Worm (Caenorhabditis elegans) whole organism, L1 larva: ENCODE results near the gene F45G2.8.
A peak's percentile ranks its signal among the peaks of the same experiment; 100 is the strongest.
"Not testable (repeated sequence)": the region's sequence is repeated elsewhere in the genome, so short reads cannot be mapped to it uniquely, and the experiment has no call there.

ENCODE experiments used
- aha-1 ChIP-seq: fragments of 150-350 bp; optimal IDR thresholded peaks from 2 replicates; lab custom pipeline; 2014; ENCODE audit warnings: missing biosample characterization, missing genetic modification characterization
- ama-1 ChIP-seq: fragments of 150-350 bp; optimal IDR thresholded peaks from 2 replicates; lab custom pipeline; 2014
- blmp-1 ChIP-seq: fragments of 150-350 bp; optimal IDR thresholded peaks from 2 replicates; lab custom pipeline; 2014; ENCODE audit warnings: missing biosample characterization, missing genetic modification characterization
- ceh-63 ChIP-seq: fragments of 200-800 bp; sonication (Bioruptor generic); optimal IDR thresholded peaks from 2 replicates; lab custom pipeline; 2018; ENCODE audit warnings: mild to moderate bottlenecking, missing genetic modification characterization, missing compliant biosample characterization
- ceh-90 ChIP-seq: sonication (generic microtip); optimal IDR thresholded peaks from 2 replicates; lab custom pipeline; 2016; ENCODE audit warnings: missing genetic modification characterization, missing compliant biosample characterization
- ces-1 ChIP-seq: fragments of 150-350 bp; optimal IDR thresholded peaks from 2 replicates; lab custom pipeline; 2014; ENCODE audit warnings: missing biosample characterization, missing genetic modification reagents, missing genetic modification characterization
- efl-1 ChIP-seq, 4 experiments: fragments of 150-350 bp; optimal IDR thresholded peaks in 3 of 4; peaks in 1 of 4; 1 replicate in 1 of 4; 2 replicates in 3 of 4; lab custom pipeline; 2014; ENCODE audit warnings: missing biosample characterization in 2 of 4, missing genetic modification characterization in 2 of 4, missing genetic modification reagents in 2 of 4
- egl-13 ChIP-seq: sonication (generic microtip); optimal IDR thresholded peaks from 2 replicates; lab custom pipeline; 2016; ENCODE audit warnings: missing genotype, missing genetic modification reagents, missing genetic modification characterization, missing compliant biosample characterization
- elt-3 ChIP-seq, 6 experiments: fragments of 150-350 bp in 1 of 6; sonication (generic microtip); optimal IDR thresholded peaks; 2 replicates each; lab custom pipeline; 2017 to 2018; ENCODE audit warnings: missing biosample characterization in 6 of 6, missing genetic modification characterization in 6 of 6, inconsistent platforms in 1 of 6
- fkh-10 ChIP-seq: sonication (generic microtip); optimal IDR thresholded peaks from 2 replicates; lab custom pipeline; 2017; ENCODE audit warnings: missing biosample characterization, missing genetic modification reagents, missing genetic modification characterization
- fkh-4 ChIP-seq: sonication (generic microtip); optimal IDR thresholded peaks from 2 replicates; lab custom pipeline; 2016; ENCODE audit warnings: missing compliant biosample characterization, missing genetic modification characterization, borderline replicate concordance
- fos-1 ChIP-seq: fragments of 150-350 bp; optimal IDR thresholded peaks from 2 replicates; lab custom pipeline; 2014; ENCODE audit warnings: missing biosample characterization, missing genetic modification characterization
- grh-1 ChIP-seq: fragments of 200-800 bp; sonication (Bioruptor generic); IDR thresholded peaks from 2 replicates; pipeline ENCODE4 v1.3.6; 2022; ENCODE audit warnings: missing genetic modification reagents, missing genetic modification characterization, missing compliant biosample characterization
- hlh-4 ChIP-seq: sonication (generic microtip); optimal IDR thresholded peaks from 2 replicates; lab custom pipeline; 2016; ENCODE audit warnings: mild to moderate bottlenecking, missing genetic modification characterization, missing compliant biosample characterization
- hpl-2 ChIP-seq: fragments of 150-350 bp; optimal IDR thresholded peaks from 2 replicates; lab custom pipeline; 2014; ENCODE audit warnings: missing biosample characterization, missing genetic modification reagents, missing genetic modification characterization
- irx-1 ChIP-seq: sonication (generic microtip); optimal IDR thresholded peaks from 2 replicates; lab custom pipeline; 2016; ENCODE audit warnings: missing genetic modification characterization, missing compliant biosample characterization
- lin-13 ChIP-seq: fragments of 150-350 bp; optimal IDR thresholded peaks from 2 replicates; lab custom pipeline; 2014; ENCODE audit warnings: missing biosample characterization, missing genetic modification reagents, missing genetic modification characterization
- lin-15B ChIP-seq: fragments of 150-350 bp; sonication (generic microtip); optimal IDR thresholded peaks from 3 replicates; lab custom pipeline; 2014; ENCODE audit warnings: missing biosample characterization, missing genetic modification characterization
- lin-39 ChIP-seq: fragments of 150-350 bp; optimal IDR thresholded peaks from 2 replicates; lab custom pipeline; 2014; ENCODE audit warnings: missing biosample characterization, missing genetic modification reagents, missing genetic modification characterization
- lir-3 ChIP-seq: sonication (generic microtip); optimal IDR thresholded peaks from 2 replicates; lab custom pipeline; 2016; ENCODE audit warnings: mild to moderate bottlenecking, missing genetic modification characterization, moderate library complexity, missing compliant biosample characterization; ENCODE audit not compliant: poor library complexity
- lsy-2 ChIP-seq, 2 experiments: fragments of 150-350 bp; optimal IDR thresholded peaks; 2 replicates each; lab custom pipeline; 2014; ENCODE audit warnings: missing biosample characterization in 2 of 2, missing genetic modification characterization in 2 of 2
- mep-1 ChIP-seq: fragments of 150-350 bp; optimal IDR thresholded peaks from 2 replicates; lab custom pipeline; 2014; ENCODE audit warnings: missing biosample characterization, missing genetic modification characterization
- nhr-12 ChIP-seq: sonication (generic microtip); optimal IDR thresholded peaks from 2 replicates; lab custom pipeline; 2017; ENCODE audit warnings: missing biosample characterization, missing genetic modification characterization
- nhr-237 ChIP-seq: fragments of 150-350 bp; optimal IDR thresholded peaks from 2 replicates; lab custom pipeline; 2014; ENCODE audit warnings: missing biosample characterization, missing genetic modification characterization
- nhr-28 ChIP-seq: fragments of 150-350 bp; optimal IDR thresholded peaks from 2 replicates; lab custom pipeline; 2014; ENCODE audit warnings: missing biosample characterization, missing genetic modification characterization
- nhr-47 ChIP-seq: sonication (generic microtip); optimal IDR thresholded peaks from 2 replicates; lab custom pipeline; 2016; ENCODE audit warnings: mild to moderate bottlenecking, missing genetic modification characterization, moderate library complexity, missing compliant biosample characterization
- nhr-71 ChIP-seq: sonication (generic microtip); optimal IDR thresholded peaks from 2 replicates; lab custom pipeline; 2016; ENCODE audit warnings: mild to moderate bottlenecking, missing genetic modification characterization, moderate library complexity, missing compliant biosample characterization
- nhr-77 ChIP-seq: fragments of 150-350 bp; optimal IDR thresholded peaks from 2 replicates; lab custom pipeline; 2014; ENCODE audit warnings: missing biosample characterization, missing genetic modification characterization
- nhr-85 ChIP-seq: sonication (generic microtip); peaks from one replicate; lab custom pipeline; 2016; ENCODE audit warnings: missing genetic modification characterization, inconsistent platforms, missing compliant biosample characterization
- nhr-90 ChIP-seq: sonication (generic microtip); optimal IDR thresholded peaks from 2 replicates; lab custom pipeline; 2016; ENCODE audit warnings: mild to moderate bottlenecking, missing genetic modification characterization, missing compliant biosample characterization; ENCODE audit not compliant: poor library complexity
- rnt-1 ChIP-seq: sonication (generic microtip); optimal IDR thresholded peaks from 2 replicates; lab custom pipeline; 2016; ENCODE audit warnings: mild to moderate bottlenecking, missing genetic modification characterization, moderate library complexity, missing compliant biosample characterization
- snu-23 ChIP-seq: sonication (generic microtip); optimal IDR thresholded peaks from 2 replicates; lab custom pipeline; 2016; ENCODE audit warnings: missing genetic modification characterization, missing compliant biosample characterization
- unc-130 ChIP-seq: fragments of 150-350 bp; optimal IDR thresholded peaks from 2 replicates; lab custom pipeline; 2017; ENCODE audit warnings: missing biosample characterization, missing genetic modification characterization, inconsistent platforms
- unc-30 ChIP-seq: sonication (generic microtip); optimal IDR thresholded peaks from 2 replicates; lab custom pipeline; 2017; ENCODE audit warnings: missing biosample characterization, missing genetic modification characterization
- unc-62 ChIP-seq: fragments of 150-350 bp; optimal IDR thresholded peaks from 2 replicates; lab custom pipeline; 2014; ENCODE audit warnings: missing biosample characterization, missing genetic modification reagents, missing genetic modification characterization
- ztf-4 ChIP-seq: fragments of 150-350 bp; optimal IDR thresholded peaks from 2 replicates; lab custom pipeline; 2014; ENCODE audit warnings: missing biosample characterization, missing genetic modification characterization

Gene F45G2.8

ce11 chrIII:13404418-13404817, 31.1 kb downstream of the F45G2.8 start, which contains the start of gene ttr-52:
ttr-52 (plus strand) TSS chrIII:13404718.
- TF ChIP-seq nhr-90: no peak
- TF ChIP-seq fos-1 (tag; lab: Kevin White, UChicago): no peak
- no peak for TF ChIP-seq lin-15B
- TF ChIP-seq lin-13 (GFP tag; lab: Kevin White, UChicago): no peak

ce11 chrIII:13402934-13403333, 32.5 kb downstream of the F45G2.8 start, which contains the start of gene mig-18:
mig-18 (plus strand) TSS chrIII:13403234.
- TF ChIP-seq fkh-10 (GFP tag; lab: Kevin White, UChicago) (no peak), elt-3 (tag; optimal IDR thresholded peaks at IDR 0.05; lab: Kevin White, UChicago) (no peak), nhr-47 (tag; lab: Kevin White, UChicago) (no peak), ceh-90 (tag; lab: Kevin White, UChicago) (no peak), unc-130 (no peak), hlh-4 (tag; lab: Kevin White, UChicago) (no peak), nhr-28 (no peak), ztf-4 (tag; lab: Kevin White, UChicago) (no peak)

- not testable (repeated sequence) for TF ChIP-seq nhr-85 (tag; lab: Kevin White, UChicago); egl-13; lir-3 (tag; lab: Kevin White, UChicago)
Observed at ce11 chrIII:13401673-13402258, 33.7 kb downstream of the F45G2.8 start, which contains the start of the genes srlf-9 and srlf-10. srlf-9 (minus strand) TSS chrIII:13401773. srlf-10 (plus strand) TSS chrIII:13402208.

ce11 chrIII:13395262-13395661, 40.2 kb downstream of the F45G2.8 start, which contains the start of gene F11F1.1:
F11F1.1 (plus strand) TSS chrIII:13395562.
- TF ChIP-seq ceh-63 (GFP tag; lab: Kevin White, UChicago) (no peak), elt-3 (tag; optimal IDR thresholded peaks at IDR 0.05; lab: Kevin White, UChicago) (peak in 1 of 6 experiments; percentile 34), blmp-1 (tag; lab: Kevin White, UChicago) (peak; percentile 17)
- TF ChIP-seq, all 84 proteins: peak for 2

ce11 chrIII:13393647-13394046, 41.8 kb downstream of the F45G2.8 start, which contains the start of gene qdpr-1:
qdpr-1 (plus strand) TSS chrIII:13393910.
- TF ChIP-seq hpl-2 (GFP tag; lab: Kevin White, UChicago) (no peak), unc-30 (no peak), fos-1 (tag; lab: Kevin White, UChicago) (no peak), elt-3 (tag; optimal IDR thresholded peaks at IDR 0.05; lab: Kevin White, UChicago) (peak in 4 of 6 experiments; percentile 43 to 80 (median 54)), efl-1 (optimal IDR thresholded peaks at IDR 0.05; lab: Kevin White, UChicago) (no peak), efl-1 (GFP tag; optimal IDR thresholded peaks at IDR 0.05 in 1 of 2; lab: Kevin White, UChicago) (no peak), fkh-4 (no peak), lsy-2 (tag; optimal IDR thresholded peaks at IDR 0.05; lab: Kevin White, UChicago) (peak in 1 of 2 experiments; percentile 12), blmp-1 (tag; lab: Kevin White, UChicago) (peak; percentile 59), snu-23 (GFP tag; lab: Kevin White, UChicago) (peak; percentile 17), ces-1 (no peak), rnt-1 (tag; lab: Kevin White, UChicago) (no peak), nhr-237 (tag; lab: Kevin White, UChicago) (no peak), aha-1 (tag; lab: Kevin White, UChicago) (no peak), unc-62 (no peak), mep-1 (tag; lab: Kevin White, UChicago) (no peak), ama-1 (no peak), grh-1 (GFP tag; lab: Robert Waterston, UW) (no peak), lin-39 (tag; lab: Kevin White, UChicago) (no peak)

ce11 chrIII:13393239-13393638, 42.2 kb downstream of the F45G2.8 start, which contains the start of gene dnj-17:
dnj-17 (minus strand) TSS chrIII:13393339.
- TF ChIP-seq lin-39 (tag; lab: Kevin White, UChicago) (no peak), nhr-71 (tag; lab: Kevin White, UChicago) (no peak), nhr-77 (no peak), egl-13 (no peak), efl-1 (optimal IDR thresholded peaks at IDR 0.05; lab: Kevin White, UChicago) (no peak), efl-1 (GFP tag; optimal IDR thresholded peaks at IDR 0.05 in 1 of 2; lab: Kevin White, UChicago) (peak; percentile 27 to 74), irx-1 (tag; lab: Kevin White, UChicago) (no peak), nhr-12 (tag; lab: Kevin White, UChicago) (no peak)
